Worm (Caenorhabditis elegans) whole organism, mixed stage, embryonic: Measurements from ENCODE around the gene C01G10.4.

Source experiments
- blmp-1 ChIP-seq: fragments of 150-350 bp; optimal IDR thresholded peaks from 2 replicates; lab custom pipeline; 2014; ENCODE audit warnings: missing biosample characterization, missing genetic modification characterization
- ces-1 ChIP-seq: fragments of 150-350 bp; optimal IDR thresholded peaks from 2 replicates; lab custom pipeline; 2014; ENCODE audit warnings: missing biosample characterization, missing genetic modification reagents, missing genetic modification characterization
- lin-13 ChIP-seq: fragments of 150-350 bp; optimal IDR thresholded peaks from 2 replicates; lab custom pipeline; 2014; ENCODE audit warnings: missing biosample characterization, missing genetic modification characterization
- unc-39 ChIP-seq: fragments of 150-350 bp; optimal IDR thresholded peaks from 2 replicates; lab custom pipeline; 2014; ENCODE audit warnings: missing biosample characterization, missing genetic modification characterization

DNA sequence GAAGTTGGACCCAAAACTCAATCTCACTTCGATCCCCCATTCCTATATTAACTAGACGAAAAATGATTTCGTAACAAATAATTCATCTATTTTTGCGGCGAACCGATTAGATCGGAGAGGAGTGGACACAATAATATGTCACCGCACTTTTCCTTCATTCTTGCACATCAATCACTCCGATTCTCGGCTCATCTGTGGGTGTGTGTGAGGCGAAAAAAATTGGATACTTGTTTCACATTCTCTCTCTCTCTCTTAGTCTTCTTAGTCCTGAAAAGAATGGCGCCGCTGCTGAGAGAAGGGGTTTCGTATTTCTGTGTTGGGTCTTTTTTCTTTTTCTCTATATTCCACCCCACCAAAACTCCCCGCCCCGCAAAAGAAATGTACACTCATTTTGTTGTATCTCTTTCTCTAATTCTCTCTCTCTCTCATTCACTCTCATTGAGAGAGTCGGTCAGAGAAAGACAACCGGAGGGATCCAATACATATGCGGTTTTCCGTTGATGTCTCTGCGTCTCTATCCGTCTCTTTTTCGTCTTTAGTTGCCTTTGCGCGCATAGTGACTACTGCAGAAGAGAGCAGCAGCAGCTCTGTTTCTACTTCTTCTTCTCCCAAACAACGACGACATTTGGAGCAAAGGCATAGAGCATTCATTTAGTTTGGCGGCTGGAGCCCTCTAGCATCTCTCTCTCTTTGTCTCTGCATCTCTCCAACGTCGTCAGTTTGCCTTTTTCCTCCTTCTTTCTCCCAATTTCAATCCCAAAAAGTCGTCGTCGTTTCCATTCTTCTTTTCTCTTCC lies 18.3 kb upstream of the C01G10.4 start, which contains the start of gene unc-76:
- TF ChIP-seq lin-13 (tag; lab: Kevin White, UChicago): no peak
- TF ChIP-seq unc-39 (tag; lab: Kevin White, UChicago): no peak
- no peak for TF ChIP-seq blmp-1 (tag; lab: Kevin White, UChicago)
- peak; percentile 91 for TF ChIP-seq ces-1
